Worm (Caenorhabditis elegans): Measurements from ENCODE around the gene lact-6.

The lact-6 gene

DNA sequence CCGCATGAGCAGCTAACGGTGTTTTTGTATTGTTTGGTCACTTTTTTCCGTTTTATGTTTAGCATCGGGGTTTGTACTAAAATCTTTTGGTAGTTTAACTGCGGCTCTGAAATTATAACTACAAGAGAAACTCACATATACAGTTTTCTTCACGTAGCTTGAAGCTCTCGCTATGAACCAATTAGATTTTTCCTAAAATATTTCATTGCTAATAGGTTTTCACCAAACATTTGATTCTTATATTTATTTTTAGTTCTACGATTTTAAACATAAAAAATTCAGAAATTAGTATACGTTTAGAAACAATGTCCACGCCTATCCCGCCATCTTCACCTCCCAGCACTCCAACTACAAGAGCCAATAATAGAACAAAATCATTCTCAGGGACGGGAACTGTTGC is 3.8 kb downstream of the lact-6 start, which contains the start of gene C06A12.3:
Gene C06A12.3 (plus strand): TSS at position 301 of the 400 bp plus-strand sequence.
- TF ChIP-seq R02D3.7 (tag; optimal IDR thresholded peaks at IDR 0.05), result no peak
- TF ChIP-seq nhr-43 (tag; optimal IDR thresholded peaks at IDR 0.05; ENCODE audit: poor library complexity, severe bottlenecking), result no peak
- no peak for TF ChIP-seq ztf-4 (tag; optimal IDR thresholded peaks at IDR 0.05)
- no peak for TF ChIP-seq pha-4 (tag; optimal IDR thresholded peaks at IDR 0.05)
- TF ChIP-seq egl-27 (tag; optimal IDR thresholded peaks at IDR 0.05), result no peak
- TF ChIP-seq hmg-11 (tag; optimal IDR thresholded peaks at IDR 0.05), result no peak

DNA sequence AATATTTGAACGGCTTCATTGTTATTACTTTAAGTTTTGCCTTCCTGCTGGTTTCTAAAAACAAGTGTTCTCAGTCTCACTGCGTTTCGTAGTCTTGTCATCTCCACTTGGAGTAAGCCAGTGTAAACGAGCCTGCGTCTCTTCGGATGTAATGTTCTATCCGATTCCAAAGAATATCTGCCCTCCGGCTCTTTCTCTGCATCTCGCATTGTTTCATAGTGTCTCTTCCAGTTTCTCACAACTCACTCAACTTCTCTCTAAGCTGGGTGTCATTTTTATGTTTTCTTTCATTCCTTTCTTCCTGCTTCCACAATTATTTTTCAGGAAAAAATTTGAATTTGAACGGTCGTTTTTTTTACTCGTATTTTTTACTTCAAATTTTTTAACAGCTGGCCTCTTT is 4.2 kb downstream of the lact-6 start:
- TF ChIP-seq nhr-11 (tag; optimal IDR thresholded peaks at IDR 0.05), result no peak
- no peak for TF ChIP-seq R02D3.7 (tag; optimal IDR thresholded peaks at IDR 0.05)
- TF ChIP-seq skn-1 (tag; optimal IDR thresholded peaks at IDR 0.05), result no peak
- TF ChIP-seq nhr-67 (tag; optimal IDR thresholded peaks at IDR 0.05), result no peak
- no peak for TF ChIP-seq fos-1 (tag; optimal IDR thresholded peaks at IDR 0.05)
- no peak for TF ChIP-seq nhr-25 (tag; optimal IDR thresholded peaks at IDR 0.05)
- no peak for TF ChIP-seq nhr-12 (tag; optimal IDR thresholded peaks at IDR 0.05)
- no peak for TF ChIP-seq ztf-4 (tag; optimal IDR thresholded peaks at IDR 0.05)
- TF ChIP-seq eor-1 (tag; optimal IDR thresholded peaks at IDR 0.05), result no peak
- TF ChIP-seq nhr-28 (tag; optimal IDR thresholded peaks at IDR 0.05), result no peak
- TF ChIP-seq jun-1 (tag; optimal IDR thresholded peaks at IDR 0.05), result no peak
- TF ChIP-seq lsy-12 (tag; optimal IDR thresholded peaks at IDR 0.05), result no peak
- peak; percentile 50 for TF ChIP-seq pha-4 (tag; optimal IDR thresholded peaks at IDR 0.05)
- TF ChIP-seq ceh-16 (tag; optimal IDR thresholded peaks at IDR 0.05), result no peak
- TF ChIP-seq hmg-11 (tag; optimal IDR thresholded peaks at IDR 0.05), result peak; percentile 31
- TF ChIP-seq tbx-2 (tag; optimal IDR thresholded peaks at IDR 0.05), result no peak
- peak; percentile 9 for TF ChIP-seq lin-39 (tag; optimal IDR thresholded peaks at IDR 0.05)
- TF ChIP-seq lin-15B (tag; optimal IDR thresholded peaks at IDR 0.05), result no peak

DNA sequence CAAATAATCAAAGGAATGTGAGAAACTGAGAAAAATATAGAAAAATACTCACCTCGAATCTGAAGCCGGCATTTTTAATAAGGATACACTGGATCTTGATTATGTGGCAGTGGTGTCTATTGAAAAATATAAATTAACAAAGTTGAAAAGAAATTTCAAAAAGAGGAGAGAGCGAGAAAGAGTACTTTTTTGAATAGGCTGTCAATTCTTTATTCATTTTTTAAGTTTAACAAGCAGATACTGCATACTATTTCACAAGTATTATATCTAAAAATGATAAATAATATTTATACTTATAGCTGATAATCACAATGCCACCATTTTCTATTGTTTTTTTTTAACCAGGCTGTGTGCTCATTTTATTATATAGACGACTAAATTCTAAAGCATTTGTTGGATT is 13.5 kb downstream of the lact-6 start, which contains the start of gene npr-26:
Gene npr-26 (minus strand): TSS at position 101 of the 400 bp plus-strand sequence.
- TF ChIP-seq tbx-2 (tag; optimal IDR thresholded peaks at IDR 0.05) (no peak), nhr-28 (tag; optimal IDR thresholded peaks at IDR 0.05) (no peak), nhr-11 (tag; optimal IDR thresholded peaks at IDR 0.05) (no peak), lsy-12 (tag; optimal IDR thresholded peaks at IDR 0.05) (no peak), snpc-4 (tag; optimal IDR thresholded peaks at IDR 0.05) (no peak), nfya-1 (tag; optimal IDR thresholded peaks at IDR 0.05; ENCODE audit: insufficient read depth) (no peak), pha-4 (tag; optimal IDR thresholded peaks at IDR 0.05) (no peak), unc-62 (GFP tag; optimal IDR thresholded peaks at IDR 0.05) (no peak), aly-2 (tag; optimal IDR thresholded peaks at IDR 0.05) (no peak), ceh-16 (tag; optimal IDR thresholded peaks at IDR 0.05) (no peak), daf-12 (tag; optimal IDR thresholded peaks at IDR 0.05) (no peak), eor-1 (tag; optimal IDR thresholded peaks at IDR 0.05) (no peak), elt-3 (tag; optimal IDR thresholded peaks at IDR 0.05) (no peak), mdl-1 (tag; optimal IDR thresholded peaks at IDR 0.05) (no peak), elt-1 (tag; optimal IDR thresholded peaks at IDR 0.05) (no peak), nhr-25 (tag; optimal IDR thresholded peaks at IDR 0.05) (no peak), unc-39 (tag; optimal IDR thresholded peaks at IDR 0.05) (no peak), nhr-43 (tag; optimal IDR thresholded peaks at IDR 0.05; ENCODE audit: poor library complexity, severe bottlenecking) (no peak), ceh-28 (tag; optimal IDR thresholded peaks at IDR 0.05) (no peak)

DNA sequence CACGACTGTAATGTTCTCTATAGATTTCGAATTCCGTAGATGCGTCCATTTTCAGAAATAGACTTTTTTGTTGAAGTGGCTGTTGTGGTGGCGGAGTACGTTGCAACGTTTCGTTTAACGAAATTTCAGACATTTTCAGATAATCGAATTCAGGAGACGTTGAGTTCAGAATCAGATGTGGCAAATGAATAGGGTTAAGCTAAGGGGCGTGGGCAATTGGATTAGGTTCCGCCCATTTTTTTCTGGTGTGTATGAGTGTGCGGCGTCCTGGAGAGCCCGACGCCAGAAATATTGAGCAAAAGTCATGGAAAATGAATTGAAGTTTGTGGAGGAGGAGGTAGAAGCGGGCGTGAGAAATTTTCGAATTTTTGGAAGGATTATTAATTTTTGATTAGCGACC is 17.8 kb downstream of the lact-6 start:
- no peak for TF ChIP-seq elt-2 (tag; optimal IDR thresholded peaks at IDR 0.05)
- TF ChIP-seq pha-4 (tag; optimal IDR thresholded peaks at IDR 0.05), result no peak
- TF ChIP-seq nhr-11 (tag; optimal IDR thresholded peaks at IDR 0.05), result no peak
- TF ChIP-seq fos-1 (tag; optimal IDR thresholded peaks at IDR 0.05), result no peak
- TF ChIP-seq ztf-11 (tag; optimal IDR thresholded peaks at IDR 0.05), result no peak
- no peak for TF ChIP-seq lin-15B (tag; optimal IDR thresholded peaks at IDR 0.05)
- TF ChIP-seq snpc-4 (tag; optimal IDR thresholded peaks at IDR 0.05), result no peak
- no peak for TF ChIP-seq ceh-28 (tag; optimal IDR thresholded peaks at IDR 0.05)
- no peak for TF ChIP-seq fkh-10 (GFP tag; optimal IDR thresholded peaks at IDR 0.05)
- no peak for TF ChIP-seq mml-1 (tag; optimal IDR thresholded peaks at IDR 0.05)
- no peak for TF ChIP-seq eor-1 (tag; optimal IDR thresholded peaks at IDR 0.05)
- TF ChIP-seq nhr-23 (tag; optimal IDR thresholded peaks at IDR 0.05), result no peak
- TF ChIP-seq tbx-2 (tag; optimal IDR thresholded peaks at IDR 0.05), result no peak
- TF ChIP-seq nhr-28 (tag; optimal IDR thresholded peaks at IDR 0.05), result no peak
- no peak for TF ChIP-seq nhr-12 (tag; optimal IDR thresholded peaks at IDR 0.05)
